Worm (Caenorhabditis elegans): Measurements from ENCODE around the gene gst-16.

ce11 chrII:13632238-13632637 lies 8.0 kb upstream of the gst-16 start, which contains the start of gene tag-10:
- no peak for TF ChIP-seq F13C5.2 (tag; optimal IDR thresholded peaks at IDR 0.05)
- no peak for TF ChIP-seq tbx-11 (GFP tag; IDR thresholded peaks at IDR 0.05)
- no peak for TF ChIP-seq flt-1 (GFP tag; IDR thresholded peaks at IDR 0.05)
- TF ChIP-seq hmg-4 (GFP tag; optimal IDR thresholded peaks at IDR 0.05), result no peak
- no peak for TF ChIP-seq hnd-1 (tag; optimal IDR thresholded peaks at IDR 0.05)
- no peak for TF ChIP-seq sea-1 (GFP tag; conservative IDR thresholded peaks at IDR 0.05)
- TF ChIP-seq pes-1 (GFP tag; IDR thresholded peaks at IDR 0.05), result no peak
- TF ChIP-seq ama-1 (optimal IDR thresholded peaks at IDR 0.05), result no peak
- no peak for TF ChIP-seq tra-4 (tag; optimal IDR thresholded peaks at IDR 0.05)
- TF ChIP-seq scrt-1 (GFP tag; IDR thresholded peaks at IDR 0.05), result no peak
- TF ChIP-seq ceh-13 (GFP tag; optimal IDR thresholded peaks at IDR 0.05), result no peak
- TF ChIP-seq B0310.2 (tag; optimal IDR thresholded peaks at IDR 0.05), result no peak
- no peak for TF ChIP-seq hmbx-1 (tag; optimal IDR thresholded peaks at IDR 0.05)
- no peak for TF ChIP-seq ceh-36 (tag; optimal IDR thresholded peaks at IDR 0.05)

All from whole organism, early embryonic.